Fruit fly (Drosophila melanogaster) whole organism, prepupa: ENCODE results near the gene CG3652.

ENCODE experiments used
- CG10631 ChIP-seq: fragments of 200-800 bp; sonication (Bioruptor generic); optimal IDR thresholded peaks from 2 replicates; lab custom pipeline; 2016; ENCODE audit warnings: missing biosample characterization, missing genetic modification characterization
- CG10669 ChIP-seq: fragments of 200-800 bp; sonication (Bioruptor generic); optimal IDR thresholded peaks from 3 replicates; lab custom pipeline; 2018; ENCODE audit warnings: missing biosample characterization, mild to moderate bottlenecking, missing genetic modification characterization, moderate library complexity
- CG11294 ChIP-seq: fragments of 200-800 bp; sonication (Bioruptor generic); IDR thresholded peaks from 2 replicates; pipeline ENCODE4 v1.3.6; 2022; ENCODE audit warnings: missing biosample characterization, missing genetic modification characterization
- CG11762 ChIP-seq: fragments of 200-800 bp; sonication (Bioruptor generic); optimal IDR thresholded peaks from 3 replicates; lab custom pipeline; 2016; ENCODE audit warnings: missing biosample characterization, missing genetic modification characterization; ENCODE audit not compliant: insufficient read depth
- CG11902 ChIP-seq: fragments of 200-800 bp; sonication (Bioruptor generic); optimal IDR thresholded peaks from 3 replicates; lab custom pipeline; 2016; ENCODE audit warnings: missing biosample characterization, missing genetic modification characterization
- CG15336 ChIP-seq: fragments of 200-800 bp; sonication (Bioruptor generic); IDR thresholded peaks from 2 replicates; pipeline ENCODE4 v1.3.6; 2022; ENCODE audit warnings: missing biosample characterization, missing genetic modification characterization
- CG1621 ChIP-seq: fragments of 200-800 bp; sonication (Bioruptor generic); optimal IDR thresholded peaks from 3 replicates; lab custom pipeline; 2018; ENCODE audit warnings: missing biosample characterization, mild to moderate bottlenecking, missing genetic modification characterization
- CG16779 ChIP-seq: fragments of 200-800 bp; sonication (Bioruptor generic); optimal IDR thresholded peaks from 3 replicates; lab custom pipeline; 2017; ENCODE audit warnings: missing biosample characterization, mild to moderate bottlenecking, missing genetic modification characterization
- CG31627 ChIP-seq: fragments of 200-800 bp; sonication (Bioruptor generic); optimal IDR thresholded peaks from 3 replicates; lab custom pipeline; 2016; ENCODE audit warnings: missing biosample characterization, missing genetic modification characterization
- CG34406 ChIP-seq: fragments of 200-800 bp; sonication (Bioruptor generic); optimal IDR thresholded peaks from 3 replicates; lab custom pipeline; 2016; ENCODE audit warnings: missing biosample characterization, missing genetic modification characterization
- CG3919 ChIP-seq: fragments of 200-800 bp; sonication (Bioruptor generic); optimal IDR thresholded peaks from 3 replicates; lab custom pipeline; 2016; ENCODE audit warnings: missing biosample characterization, missing genetic modification characterization
- CG6808 ChIP-seq: fragments of 200-800 bp; sonication (Bioruptor generic); optimal IDR thresholded peaks from 3 replicates; lab custom pipeline; 2017; ENCODE audit warnings: missing biosample characterization, missing genetic modification characterization, mild to moderate bottlenecking, moderate library complexity, missing genetic modification reagents
- CG6854 ChIP-seq: fragments of 200-800 bp; sonication (Bioruptor generic); optimal IDR thresholded peaks from 2 replicates; lab custom pipeline; 2017; ENCODE audit warnings: missing biosample characterization, mild to moderate bottlenecking, missing genetic modification characterization
- CG7368 ChIP-seq: fragments of 200-800 bp; sonication (Bioruptor generic); optimal IDR thresholded peaks from 3 replicates; lab custom pipeline; 2016; ENCODE audit warnings: missing biosample characterization, missing genetic modification characterization
- CG8119 ChIP-seq: fragments of 200-800 bp; sonication (Bioruptor generic); IDR thresholded peaks from 3 replicates; pipeline ENCODE4 v1.3.6; 2022; ENCODE audit warnings: missing biosample characterization, missing genetic modification characterization
- CG8632 ChIP-seq: fragments of 200-800 bp; sonication (Bioruptor generic); optimal IDR thresholded peaks from 3 replicates; lab custom pipeline; 2016; ENCODE audit warnings: missing biosample characterization, missing genetic modification characterization
- CG9139 ChIP-seq: fragments of 200-800 bp; sonication (Bioruptor generic); optimal IDR thresholded peaks from 3 replicates; lab custom pipeline; 2017; ENCODE audit warnings: missing biosample characterization, mild to moderate bottlenecking, missing genetic modification characterization
- Eip75B ChIP-seq: fragments of 200-800 bp; sonication (Bioruptor generic); optimal IDR thresholded peaks from 3 replicates; lab custom pipeline; 2016; ENCODE audit warnings: missing biosample characterization, missing genetic modification characterization
- Eip78C ChIP-seq: fragments of 200-800 bp; sonication (Bioruptor generic); peaks from one replicate; lab custom pipeline; 2016; ENCODE audit warnings: missing biosample characterization, missing genetic modification characterization
- Eip93F ChIP-seq: fragments of 200-800 bp; sonication (Bioruptor generic); optimal IDR thresholded peaks from 2 replicates; lab custom pipeline; 2016; ENCODE audit warnings: missing biosample characterization, mild to moderate bottlenecking, missing genetic modification characterization
- Ets21C ChIP-seq: fragments of 200-800 bp; sonication (Bioruptor generic); optimal IDR thresholded peaks from 3 replicates; lab custom pipeline; 2016; ENCODE audit warnings: missing biosample characterization, missing genetic modification characterization
- Ets96B ChIP-seq: fragments of 200-800 bp; optimal IDR thresholded peaks from 2 replicates; lab custom pipeline; 2019; ENCODE audit warnings: missing biosample characterization, mild to moderate bottlenecking, missing genetic modification characterization, moderate library complexity
- Gug ChIP-seq: fragments of 200-800 bp; sonication (Bioruptor generic); IDR thresholded peaks from 2 replicates; pipeline ENCODE4 v1.3.6; 2022; ENCODE audit warnings: missing biosample characterization, missing genetic modification characterization
- Hr38 ChIP-seq: sonication (Bioruptor generic); optimal IDR thresholded peaks from 2 replicates; lab custom pipeline; 2016; ENCODE audit warnings: missing biosample characterization, missing genetic modification characterization
- Hr39 ChIP-seq: fragments of 200-800 bp; sonication (Bioruptor generic); optimal IDR thresholded peaks from 2 replicates; lab custom pipeline; 2016; ENCODE audit warnings: missing biosample characterization, missing genetic modification characterization
- Hr4 ChIP-seq: fragments of 200-800 bp; sonication (Bioruptor generic); optimal IDR thresholded peaks from 3 replicates; lab custom pipeline; 2016; ENCODE audit warnings: missing biosample characterization, missing genetic modification characterization
- Met ChIP-seq: fragments of 200-800 bp; sonication (Bioruptor generic); optimal IDR thresholded peaks from 3 replicates; lab custom pipeline; 2016; ENCODE audit warnings: missing biosample characterization, missing genetic modification characterization
- Smox ChIP-seq: fragments of 200-800 bp; sonication (Bioruptor generic); optimal IDR thresholded peaks from 3 replicates; lab custom pipeline; 2016; ENCODE audit warnings: missing biosample characterization, missing genetic modification characterization
- Sox102F ChIP-seq: fragments of 200-800 bp; sonication (Bioruptor generic); optimal IDR thresholded peaks from 2 replicates; lab custom pipeline; 2016; ENCODE audit warnings: missing biosample characterization, mild to moderate bottlenecking, missing genetic modification characterization
- Sox15 ChIP-seq: fragments of 200-800 bp; sonication (Bioruptor generic); optimal IDR thresholded peaks from 3 replicates; lab custom pipeline; 2016; ENCODE audit warnings: missing biosample characterization, missing genetic modification characterization
- achi ChIP-seq: fragments of 200-800 bp; sonication (Bioruptor generic); optimal IDR thresholded peaks from 3 replicates; lab custom pipeline; 2016; ENCODE audit warnings: missing biosample characterization, missing genetic modification characterization
- acj6 ChIP-seq: fragments of 200-800 bp; sonication (Bioruptor generic); optimal IDR thresholded peaks from 3 replicates; lab custom pipeline; 2016; ENCODE audit warnings: missing biosample characterization, missing genetic modification characterization
- dac ChIP-seq: fragments of 200-800 bp; sonication (Bioruptor generic); optimal IDR thresholded peaks from 2 replicates; lab custom pipeline; 2017; ENCODE audit warnings: missing biosample characterization, mild to moderate bottlenecking, missing genetic modification characterization
- dsx ChIP-seq: fragments of 200-800 bp; optimal IDR thresholded peaks from 3 replicates; lab custom pipeline; 2019; ENCODE audit warnings: missing biosample characterization, mild to moderate bottlenecking, missing genetic modification characterization, moderate library complexity; ENCODE audit not compliant: poor library complexity, severe bottlenecking
- eg ChIP-seq: fragments of 200-800 bp; sonication (Bioruptor generic); IDR thresholded peaks from 3 replicates; pipeline ENCODE4 v1.3.6; 2022; ENCODE audit warnings: missing biosample characterization, missing genetic modification characterization
- esn ChIP-seq: fragments of 200-800 bp; sonication (Bioruptor generic); optimal IDR thresholded peaks from 2 replicates; lab custom pipeline; 2016; ENCODE audit warnings: missing biosample characterization, mild to moderate bottlenecking, missing genetic modification characterization, moderate library complexity
- fd59A ChIP-seq: fragments of 200-800 bp; sonication (Bioruptor generic); optimal IDR thresholded peaks from 2 replicates; lab custom pipeline; 2017; ENCODE audit warnings: missing biosample characterization, mild to moderate bottlenecking, missing genetic modification characterization, missing genetic modification reagents
- fd85E ChIP-seq: fragments of 200-800 bp; sonication (Bioruptor generic); optimal IDR thresholded peaks from 3 replicates; lab custom pipeline; 2016; ENCODE audit warnings: missing biosample characterization, missing genetic modification characterization
- fkh ChIP-seq: fragments of 200-800 bp; sonication (Bioruptor generic); optimal IDR thresholded peaks from 3 replicates; lab custom pipeline; 2017; ENCODE audit warnings: missing biosample characterization, mild to moderate bottlenecking, missing genetic modification characterization, moderate library complexity
- lz ChIP-seq: fragments of 200-800 bp; sonication (Bioruptor generic); optimal IDR thresholded peaks from 3 replicates; lab custom pipeline; 2016; ENCODE audit warnings: missing biosample characterization, missing genetic modification characterization
- net ChIP-seq: fragments of 200-800 bp; sonication (Bioruptor generic); optimal IDR thresholded peaks from 3 replicates; lab custom pipeline; 2016; ENCODE audit warnings: missing biosample characterization, missing genetic modification characterization
- pdm3 ChIP-seq: fragments of 200-800 bp; sonication (Bioruptor generic); optimal IDR thresholded peaks from 3 replicates; lab custom pipeline; 2016; ENCODE audit warnings: missing biosample characterization, missing genetic modification characterization
- spab ChIP-seq: fragments of 200-800 bp; sonication (Bioruptor generic); optimal IDR thresholded peaks from 2 replicates; lab custom pipeline; 2017; ENCODE audit warnings: missing biosample characterization, mild to moderate bottlenecking, missing genetic modification characterization, missing genetic modification reagents
- ss ChIP-seq, 2 experiments: fragments of 200-800 bp; sonication (Bioruptor generic); optimal IDR thresholded peaks; 2 replicates in 1 of 2; 3 replicates in 1 of 2; lab custom pipeline; 2017 to 2018; ENCODE audit warnings: mild to moderate bottlenecking in 2 of 2, missing biosample characterization in 2 of 2, missing genetic modification characterization in 2 of 2, moderate library complexity in 1 of 2
- svp ChIP-seq: fragments of 200-800 bp; sonication (Bioruptor generic); peaks from one replicate; lab custom pipeline; 2016; ENCODE audit warnings: missing biosample characterization, missing genetic modification characterization
- topi ChIP-seq: fragments of 200-800 bp; sonication (Bioruptor generic); optimal IDR thresholded peaks from 3 replicates; lab custom pipeline; 2016; ENCODE audit warnings: missing biosample characterization, missing genetic modification characterization
- vri ChIP-seq: fragments of 200-800 bp; sonication (Bioruptor generic); optimal IDR thresholded peaks from 3 replicates; lab custom pipeline; 2016; ENCODE audit warnings: missing biosample characterization, mild to moderate bottlenecking, missing genetic modification characterization

CG3652 gene

dm6 chr2L:4352675-4353074, 41.0 kb downstream of the CG3652 start, which contains the start of gene CG15429:
TSS of gene CG15429 (plus strand) at chr2L:4352975.
- TF ChIP-seq topi (no peak), CG8119 (no peak), Smox (GFP tag; lab: Kevin White, UChicago) (no peak), Hr39 (GFP tag; lab: Kevin White, UChicago) (no peak), fd59A (no peak), acj6 (GFP tag; lab: Kevin White, UChicago) (no peak), CG15336 (no peak), dsx (GFP tag; lab: Kevin White, UChicago) (no peak), CG10631 (no peak), CG6808 (no peak), Gug (no peak), Hr38 (GFP tag; lab: Kevin White, UChicago) (no peak), CG8632 (GFP tag; lab: Kevin White, UChicago) (no peak), CG6854 (GFP tag; lab: Kevin White, UChicago) (no peak), Eip93F (GFP tag; lab: Kevin White, UChicago) (no peak), fkh (no peak), CG7368 (GFP tag; lab: Kevin White, UChicago) (no peak), CG34406 (GFP tag; lab: Kevin White, UChicago) (no peak), fd85E (GFP tag; lab: Kevin White, UChicago) (no peak), vri (GFP tag; lab: Kevin White, UChicago) (no peak)

- peak; percentile 54 for TF ChIP-seq Ets96B (tag; lab: Kevin White, UChicago)
- peak; percentile 33 for TF ChIP-seq topi
- peak; percentile 8 for TF ChIP-seq Ets21C (GFP tag; lab: Kevin White, UChicago)
- no peak for TF ChIP-seq dac (GFP tag; lab: Kevin White, UChicago)
- peak in 1 of 2 experiments; percentile 24 for TF ChIP-seq ss (GFP tag; optimal IDR thresholded peaks at IDR 0.05; lab: Kevin White, UChicago)
- peak; percentile 26 for TF ChIP-seq CG31627 (GFP tag; lab: Kevin White, UChicago)
- peak; percentile 32 for TF ChIP-seq CG34406 (GFP tag; lab: Kevin White, UChicago)
- TF ChIP-seq dsx (GFP tag; lab: Kevin White, UChicago), result peak; percentile 42
- no peak for TF ChIP-seq eg
- no peak for TF ChIP-seq net (GFP tag; lab: Kevin White, UChicago)
- no peak for TF ChIP-seq CG11294 (GFP tag; lab: Robert Waterston, UW)
- peak; percentile 56 for TF ChIP-seq esn (GFP tag; lab: Kevin White, UChicago)
- peak; percentile 51 for TF ChIP-seq CG10669 (GFP tag; lab: Kevin White, UChicago)
- TF ChIP-seq lz (GFP tag; lab: Kevin White, UChicago), result peak; percentile 35
- peak; percentile 35 for TF ChIP-seq Smox (GFP tag; lab: Kevin White, UChicago)
- TF ChIP-seq CG9139 (GFP tag; lab: Kevin White, UChicago), result no peak
- TF ChIP-seq CG1621, result no peak
- peak; percentile 15 for TF ChIP-seq pdm3 (GFP tag; lab: Kevin White, UChicago)
- peak; percentile 86 for TF ChIP-seq Eip78C (GFP tag; lab: Kevin White, UChicago)
- no peak for TF ChIP-seq CG16779 (tag; lab: Kevin White, UChicago)
- no peak for TF ChIP-seq Sox15
- TF ChIP-seq CG11902 (GFP tag; lab: Kevin White, UChicago), result no peak
- peak; percentile 53 for TF ChIP-seq Met
- peak; percentile 22 for TF ChIP-seq vri (GFP tag; lab: Kevin White, UChicago)
- TF ChIP-seq CG3919, result peak; percentile 29
- peak; percentile 24 for TF ChIP-seq CG11762 (GFP tag; lab: Kevin White, UChicago)
- 0 out of 3 replicates have a peak, but pooled peaks have one; percentile 27 for TF ChIP-seq CG8119
- TF ChIP-seq CG10631, result peak; percentile 43
- TF ChIP-seq fkh, result no peak
- peak; percentile 74 for TF ChIP-seq svp (GFP tag; lab: Kevin White, UChicago)
- TF ChIP-seq CG7368 (GFP tag; lab: Kevin White, UChicago), result peak; percentile 24
- TF ChIP-seq fd85E (GFP tag; lab: Kevin White, UChicago), result no peak
- no peak for TF ChIP-seq Hr38 (GFP tag; lab: Kevin White, UChicago)
- 0 out of 2 replicates have a peak, but pooled peaks have one; percentile 42 for TF ChIP-seq CG15336
- TF ChIP-seq Eip75B (GFP tag; lab: Kevin White, UChicago), result peak; percentile 57
- TF ChIP-seq spab (GFP tag; lab: Kevin White, UChicago), result peak; percentile 3
- peak; percentile 34 for TF ChIP-seq Sox102F (GFP tag; lab: Kevin White, UChicago)
- peak; percentile 45 for TF ChIP-seq acj6 (GFP tag; lab: Kevin White, UChicago)
- peak; percentile 27 for TF ChIP-seq CG6808
- peak; percentile 37 for TF ChIP-seq achi
- TF ChIP-seq Gug, result no peak
- TF ChIP-seq Hr4 (GFP tag; lab: Kevin White, UChicago), result peak; percentile 25
Measured at dm6 chr2L:4350683-4351324, 42.9 kb downstream of the CG3652 start.
